Fruit fly (Drosophila melanogaster): ENCODE data around the gene CG11342.
A peak's percentile ranks its signal among the peaks of the same experiment; 100 is the strongest.

DNA sequence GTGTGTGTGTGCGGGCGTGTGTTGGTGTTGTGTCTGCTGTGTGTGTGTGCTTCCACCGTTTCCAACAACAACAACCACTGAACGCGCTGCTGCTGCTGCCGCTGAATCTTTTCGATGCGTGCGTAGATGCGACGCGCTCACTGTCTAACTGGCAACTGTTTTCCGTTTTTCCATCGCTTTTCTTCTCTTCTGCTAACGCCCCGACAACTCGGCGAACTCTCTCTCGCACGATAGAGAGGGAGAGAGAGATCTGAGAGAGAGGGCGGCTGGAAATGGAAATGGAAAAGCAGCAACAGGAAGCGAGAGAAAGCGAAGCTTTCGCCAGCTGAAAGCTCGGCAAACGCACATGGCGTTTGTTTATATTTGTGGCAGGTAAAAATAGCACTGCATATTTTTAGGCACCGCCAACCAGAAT is 13.0 kb upstream of the CG11342 start, which contains the start of gene DopEcR:
- peak; percentile 32; the same call in 1 of the 2 replicates for TF ChIP-seq CG12605 (GFP tag; IDR thresholded peaks at IDR 0.05)
- TF ChIP-seq CG9948 (tag; optimal IDR thresholded peaks at IDR 0.05), result no peak
- TF ChIP-seq CG32121 (GFP tag; IDR thresholded peaks at IDR 0.05), result 0 out of 2 replicates have a peak, but pooled peaks have one; percentile 13
- no peak for TF ChIP-seq D1 (tag; optimal IDR thresholded peaks at IDR 0.05)
- TF ChIP-seq CG10348 (GFP tag; IDR thresholded peaks at IDR 0.05), result no peak
- TF ChIP-seq rn (GFP tag; IDR thresholded peaks at IDR 0.05), result no peak
- TF ChIP-seq CG14655 (GFP tag; optimal IDR thresholded peaks at IDR 0.05), result no peak
- no peak for TF ChIP-seq CG8159 (tag; optimal IDR thresholded peaks at IDR 0.05)
